Fruit fly (Drosophila melanogaster) whole organism, adult: Measurements from ENCODE around the gene Uev1A.

ENCODE experiments used
- CG7101 ChIP-seq: fragments of 200-800 bp; sonication (Bioruptor generic); optimal IDR thresholded peaks from 2 replicates; lab custom pipeline; 2018; ENCODE audit warnings: missing biosample characterization, mild to moderate bottlenecking, missing genetic modification characterization, moderate library complexity
- cic ChIP-seq: fragments of 200-800 bp; sonication (Bioruptor generic); optimal IDR thresholded peaks from 2 replicates; lab custom pipeline; 2017; ENCODE audit warnings: missing biosample characterization, mild to moderate bottlenecking, missing genetic modification characterization, moderate library complexity
- kay ChIP-seq: fragments of 200-800 bp; sonication (Bioruptor generic); peaks from one replicate; lab custom pipeline; 2016; ENCODE audit warnings: missing biosample characterization, missing genetic modification characterization, borderline replicate concordance
- tj ChIP-seq: fragments of 200-800 bp; sonication (Bioruptor generic); optimal IDR thresholded peaks from 3 replicates; lab custom pipeline; 2017; ENCODE audit warnings: missing biosample characterization, mild to moderate bottlenecking, missing genetic modification characterization, moderate library complexity
- toe ChIP-seq: fragments of 200-800 bp; sonication (Bioruptor generic); optimal IDR thresholded peaks from 2 replicates; lab custom pipeline; 2016; ENCODE audit warnings: missing biosample characterization, missing genetic modification characterization

- no peak for TF ChIP-seq CG7101 (tag; lab: Kevin White, UChicago)
- TF ChIP-seq toe: no peak
- TF ChIP-seq kay (GFP tag; lab: Kevin White, UChicago): no peak
- no peak for TF ChIP-seq tj (GFP tag; lab: Kevin White, UChicago)
- TF ChIP-seq cic (GFP tag; lab: Kevin White, UChicago): no peak
Observed at dm6 chr3L:5360039-5360988, 5.7 kb downstream of the Uev1A start, which contains the start of gene Cyt-c1.
